Worm (Caenorhabditis elegans): ENCODE measurements around the gene C08E8.10.

DNA sequence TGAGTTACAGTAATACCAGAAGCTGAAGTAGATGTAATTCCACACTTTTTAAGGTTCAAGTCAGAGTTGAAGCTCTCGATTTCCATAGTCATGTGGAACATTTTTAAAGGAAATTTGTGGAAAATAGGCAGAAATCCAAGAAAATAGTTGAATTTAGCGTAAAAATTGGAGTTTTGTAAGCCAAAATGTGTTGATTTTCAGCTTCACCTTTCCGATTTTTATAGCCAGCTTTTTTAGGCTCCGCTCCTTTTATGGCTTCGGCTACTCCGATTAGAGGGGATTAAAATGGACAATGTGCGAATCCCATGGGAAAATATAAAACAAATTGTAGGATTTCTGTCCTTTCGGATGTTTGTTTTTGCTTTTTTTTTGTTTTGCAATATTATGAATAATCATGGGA, 28.6 kb upstream of the C08E8.10 start, which contains the start of gene C08E8.6:
- TF ChIP-seq tra-4 (tag; optimal IDR thresholded peaks at IDR 0.05) (no peak), ama-1 (optimal IDR thresholded peaks at IDR 0.05) (no peak), ceh-13 (GFP tag; optimal IDR thresholded peaks at IDR 0.05) (no peak), tbx-37 (GFP tag; conservative IDR thresholded peaks at IDR 0.05) (no peak), tbx-11 (GFP tag; IDR thresholded peaks at IDR 0.05) (no peak), scrt-1 (GFP tag; IDR thresholded peaks at IDR 0.05) (no peak), ceh-36 (tag; optimal IDR thresholded peaks at IDR 0.05) (no peak), ets-7 (tag; optimal IDR thresholded peaks at IDR 0.05) (no peak), B0310.2 (tag; optimal IDR thresholded peaks at IDR 0.05) (no peak), hmg-4 (GFP tag; optimal IDR thresholded peaks at IDR 0.05) (no peak), flt-1 (GFP tag; IDR thresholded peaks at IDR 0.05) (no peak)

Measured in whole organism, early embryonic.